Fruit fly (Drosophila melanogaster) whole organism, embryonic: ENCODE data around the gene CG17329.

Experiments used
- CG10366 ChIP-seq: fragments of 200-800 bp; sonication (Bioruptor generic); IDR thresholded peaks from 2 replicates; pipeline ENCODE4 v1.3.6; 2022; ENCODE audit warnings: missing biosample characterization, missing genetic modification characterization
- CG10543 ChIP-seq: fragments of 200-800 bp; sonication (Bioruptor generic); optimal IDR thresholded peaks from 3 replicates; lab custom pipeline; 2017; ENCODE audit warnings: missing biosample characterization, mild to moderate bottlenecking, missing genetic modification characterization, moderate library complexity
- CG10979 ChIP-seq: fragments of 200-800 bp; sonication (Bioruptor generic); optimal IDR thresholded peaks from 2 replicates; lab custom pipeline; 2018; ENCODE audit warnings: missing biosample characterization, mild to moderate bottlenecking, missing genetic modification characterization, moderate library complexity
- CG12155 ChIP-seq: fragments of 200-800 bp; sonication (Bioruptor generic); optimal IDR thresholded peaks from 3 replicates; lab custom pipeline; 2016; ENCODE audit warnings: missing biosample characterization, missing genetic modification characterization
- CG1233 ChIP-seq: fragments of 200-800 bp; sonication (Bioruptor generic); optimal IDR thresholded peaks from 4 replicates; lab custom pipeline; 2018; ENCODE audit warnings: missing biosample characterization, mild to moderate bottlenecking, missing genetic modification characterization
- CG13287 ChIP-seq: fragments of 200-800 bp; sonication (Bioruptor generic); IDR thresholded peaks from 2 replicates; pipeline ENCODE4 v1.3.6; 2022; ENCODE audit warnings: missing biosample characterization, missing genetic modification characterization; ENCODE audit not compliant: partially characterized antibody
- CG13624 ChIP-seq: fragments of 200-800 bp; sonication (Bioruptor generic); optimal IDR thresholded peaks from 2 replicates; lab custom pipeline; 2016; ENCODE audit warnings: missing biosample characterization, missing genetic modification characterization
- CG14014 ChIP-seq: fragments of 200-800 bp; sonication (Bioruptor generic); IDR thresholded peaks from 2 replicates; pipeline ENCODE4 v1.3.6; 2022; ENCODE audit warnings: missing biosample characterization, missing genetic modification characterization
- CG14710 ChIP-seq: fragments of 200-800 bp; sonication (Bioruptor generic); optimal IDR thresholded peaks from 3 replicates; lab custom pipeline; 2019; ENCODE audit warnings: missing biosample characterization, mild to moderate bottlenecking, missing genetic modification characterization, moderate library complexity
- CG14860 ChIP-seq: fragments of 200-800 bp; sonication (Bioruptor generic); IDR thresholded peaks from 3 replicates; pipeline ENCODE4 v1.3.6; 2022; ENCODE audit warnings: missing biosample characterization, missing genetic modification characterization; ENCODE audit not compliant: partially characterized antibody
- CG18011 ChIP-seq: fragments of 200-800 bp; sonication (Bioruptor generic); optimal IDR thresholded peaks from 2 replicates; lab custom pipeline; 2017; ENCODE audit warnings: missing biosample characterization, missing genetic modification characterization, mild to moderate bottlenecking, moderate library complexity, missing genotype
- CG2678 ChIP-seq: fragments of 200-800 bp; sonication (Bioruptor generic); optimal IDR thresholded peaks from 3 replicates; lab custom pipeline; 2019; ENCODE audit warnings: missing biosample characterization, mild to moderate bottlenecking, missing genetic modification characterization, moderate library complexity
- CG33557 ChIP-seq: fragments of 200-800 bp; sonication (Bioruptor generic); optimal IDR thresholded peaks from 2 replicates; lab custom pipeline; 2019; ENCODE audit warnings: missing biosample characterization, mild to moderate bottlenecking, missing genetic modification characterization, moderate library complexity
- CG34376 ChIP-seq: fragments of 200-800 bp; sonication (Bioruptor generic); optimal IDR thresholded peaks from 2 replicates; lab custom pipeline; 2018; ENCODE audit warnings: missing biosample characterization, mild to moderate bottlenecking, missing genetic modification characterization
- CG4328 ChIP-seq: fragments of 200-800 bp; sonication (Bioruptor generic); optimal IDR thresholded peaks from 3 replicates; lab custom pipeline; 2017; ENCODE audit warnings: missing biosample characterization, missing genetic modification reagents, missing genetic modification characterization
- CG4730 ChIP-seq: fragments of 200-800 bp; sonication (Bioruptor generic); IDR thresholded peaks from 2 replicates; pipeline ENCODE4 v1.3.6; 2022; ENCODE audit warnings: missing biosample characterization, missing genetic modification characterization
- CG4854 ChIP-seq: fragments of 200-800 bp; sonication (Bioruptor generic); optimal IDR thresholded peaks from 2 replicates; lab custom pipeline; 2016; ENCODE audit warnings: missing biosample characterization, missing genetic modification characterization, inconsistent platforms
- CG6272 ChIP-seq: fragments of 200-800 bp; sonication (Bioruptor generic); IDR thresholded peaks from 2 replicates; pipeline ENCODE4 v1.3.6; 2022; ENCODE audit warnings: missing biosample characterization, missing genetic modification characterization
- CG6683 ChIP-seq: fragments of 200-800 bp; sonication (Bioruptor generic); optimal IDR thresholded peaks from 2 replicates; lab custom pipeline; 2017; ENCODE audit warnings: missing biosample characterization, mild to moderate bottlenecking, missing genetic modification characterization, missing genetic modification reagents
- CG7745 ChIP-seq: fragments of 200-800 bp; sonication (Bioruptor generic); optimal IDR thresholded peaks from 2 replicates; lab custom pipeline; 2018; ENCODE audit warnings: missing biosample characterization, mild to moderate bottlenecking, missing genetic modification characterization, moderate library complexity
- CG7839 ChIP-seq: fragments of 200-800 bp; sonication (Bioruptor generic); optimal IDR thresholded peaks from 3 replicates; lab custom pipeline; 2018; ENCODE audit warnings: missing biosample characterization, mild to moderate bottlenecking, missing genetic modification characterization, moderate library complexity
- CG8290 ChIP-seq, 3 experiments: fragments of 200-800 bp; sonication (Bioruptor generic); optimal IDR thresholded peaks; 2 replicates each; lab custom pipeline; 2016 to 2019; ENCODE audit warnings: missing biosample characterization in 3 of 3, missing genetic modification characterization in 3 of 3, mild to moderate bottlenecking in 2 of 3, moderate library complexity in 1 of 3
- CG8359 ChIP-seq: fragments of 200-800 bp; sonication (Bioruptor generic); optimal IDR thresholded peaks from 2 replicates; lab custom pipeline; 2017; ENCODE audit warnings: missing biosample characterization, mild to moderate bottlenecking, missing genetic modification characterization, borderline replicate concordance
- CHES-1-like ChIP-seq: fragments of 200-800 bp; sonication (Bioruptor generic); optimal IDR thresholded peaks from 2 replicates; lab custom pipeline; 2016; ENCODE audit warnings: missing biosample characterization, missing genetic modification characterization
- CrebB ChIP-seq: fragments of 200-800 bp; sonication (Bioruptor generic); optimal IDR thresholded peaks from 3 replicates; lab custom pipeline; 2018; ENCODE audit warnings: missing biosample characterization, mild to moderate bottlenecking, missing genetic modification characterization
- D19B ChIP-seq: fragments of 200-800 bp; sonication (Bioruptor generic); optimal IDR thresholded peaks from 2 replicates; lab custom pipeline; 2017; ENCODE audit warnings: missing biosample characterization, mild to moderate bottlenecking, missing genetic modification characterization
- Dp ChIP-seq: fragments of 200-800 bp; sonication (Bioruptor generic); optimal IDR thresholded peaks from 2 replicates; lab custom pipeline; 2018; ENCODE audit warnings: missing biosample characterization, mild to moderate bottlenecking, missing genetic modification characterization, moderate library complexity
- Hmr ChIP-seq: fragments of 200-800 bp; sonication (Bioruptor generic); optimal IDR thresholded peaks from 3 replicates; lab custom pipeline; 2017; ENCODE audit warnings: mild to moderate bottlenecking, missing biosample characterization, missing genetic modification reagents, missing genetic modification characterization
- Lpt ChIP-seq: fragments of >200 bp; optimal IDR thresholded peaks from 2 replicates; lab custom pipeline; 2018; ENCODE audit warnings: missing biosample characterization, missing genetic modification characterization
- Myb ChIP-seq: fragments of 200-800 bp; sonication (Bioruptor generic); optimal IDR thresholded peaks from 2 replicates; lab custom pipeline; 2016; ENCODE audit warnings: missing biosample characterization, missing genetic modification characterization
- Nf-YC ChIP-seq: fragments of 200-800 bp; optimal IDR thresholded peaks from 3 replicates; lab custom pipeline; 2019; ENCODE audit warnings: missing biosample characterization, mild to moderate bottlenecking, missing genetic modification characterization, moderate library complexity
- Scr ChIP-seq: fragments of 200-800 bp; sonication (Bioruptor generic); IDR thresholded peaks from 2 replicates; pipeline ENCODE4 v1.3.6; 2022; ENCODE audit warnings: missing biosample characterization, missing genetic modification characterization; ENCODE audit not compliant: partially characterized antibody
- ash1 ChIP-seq: fragments of 200-800 bp; sonication (Bioruptor generic); optimal IDR thresholded peaks from 2 replicates; lab custom pipeline; 2018; ENCODE audit warnings: missing biosample characterization, mild to moderate bottlenecking, missing genetic modification characterization
- chm ChIP-seq: fragments of 200-800 bp; sonication (Bioruptor generic); IDR thresholded peaks from 2 replicates; pipeline ENCODE4 v1.3.6; 2022; ENCODE audit warnings: missing biosample characterization, missing genetic modification characterization
- ci ChIP-seq: fragments of 200-800 bp; sonication (Bioruptor generic); IDR thresholded peaks from 3 replicates; pipeline ENCODE4 v1.3.6; 2022; ENCODE audit warnings: missing biosample characterization, missing genetic modification characterization
- crol ChIP-seq: fragments of 200-800 bp; sonication (Bioruptor generic); IDR thresholded peaks from 2 replicates; pipeline ENCODE4 v1.3.6; 2022; ENCODE audit warnings: missing biosample characterization, missing genetic modification characterization
- dan ChIP-seq: fragments of 200-800 bp; sonication (Bioruptor generic); IDR thresholded peaks from 2 replicates; pipeline ENCODE4 v1.3.6; 2022; ENCODE audit warnings: missing biosample characterization, missing genetic modification characterization
- dmrt11E ChIP-seq: fragments of 200-800 bp; sonication (Bioruptor generic); optimal IDR thresholded peaks from 3 replicates; lab custom pipeline; 2018; ENCODE audit warnings: missing biosample characterization, mild to moderate bottlenecking, missing genetic modification characterization, moderate library complexity
- exex ChIP-seq: fragments of 200-800 bp; sonication (Bioruptor generic); optimal IDR thresholded peaks from 4 replicates; lab custom pipeline; 2018; ENCODE audit warnings: missing biosample characterization, mild to moderate bottlenecking, missing genetic modification characterization, moderate library complexity
- fd3F ChIP-seq: fragments of 200-800 bp; sonication (Bioruptor generic); optimal IDR thresholded peaks from 2 replicates; lab custom pipeline; 2018; ENCODE audit warnings: missing biosample characterization, mild to moderate bottlenecking, missing genetic modification characterization, moderate library complexity
- hbn ChIP-seq: fragments of 200-800 bp; sonication (Bioruptor generic); IDR thresholded peaks from 2 replicates; pipeline ENCODE4 v1.3.6; 2022; ENCODE audit warnings: missing biosample characterization, missing genetic modification characterization; ENCODE audit not compliant: partially characterized antibody
- jumu ChIP-seq: fragments of 200-800 bp; sonication (Bioruptor generic); optimal IDR thresholded peaks from 3 replicates; lab custom pipeline; 2016; ENCODE audit warnings: missing biosample characterization, missing genetic modification characterization
- kah ChIP-seq: fragments of 200-800 bp; sonication (Bioruptor generic); optimal IDR thresholded peaks from 2 replicates; lab custom pipeline; 2018; ENCODE audit warnings: missing biosample characterization, mild to moderate bottlenecking, missing genetic modification characterization
- kay ChIP-seq: fragments of 200-800 bp; sonication (Bioruptor generic); optimal IDR thresholded peaks from 2 replicates; lab custom pipeline; 2016; ENCODE audit warnings: missing biosample characterization, missing genetic modification characterization
- nerfin-1 ChIP-seq: fragments of 200-800 bp; sonication (Bioruptor generic); optimal IDR thresholded peaks from 3 replicates; lab custom pipeline; 2019; ENCODE audit warnings: missing biosample characterization, mild to moderate bottlenecking, missing genetic modification characterization, moderate library complexity
- tna ChIP-seq: fragments of 200-800 bp; sonication (Bioruptor generic); IDR thresholded peaks from 2 replicates; pipeline ENCODE4 v1.3.6; 2022; ENCODE audit warnings: missing biosample characterization, missing genetic modification characterization; ENCODE audit not compliant: partially characterized antibody
- ttk ChIP-seq: fragments of 200-800 bp; sonication (Bioruptor generic); IDR thresholded peaks from 2 replicates; pipeline ENCODE4 v2.1.2; 2022; ENCODE audit warnings: missing biosample characterization, missing genetic modification characterization
- unpg ChIP-seq: fragments of 200-800 bp; sonication (Bioruptor generic); optimal IDR thresholded peaks from 3 replicates; lab custom pipeline; 2018; ENCODE audit warnings: missing biosample characterization, mild to moderate bottlenecking, missing genetic modification characterization, moderate library complexity

The CG17329 gene

dm6 chr2L:16307026-16307703 is 16.1 kb downstream of the CG17329 start, which contains the start of the genes CG5861 and Syx5 (continued):
- TF ChIP-seq CG6683 (GFP tag; lab: Kevin White, UChicago) (no peak), crol (no peak), CG13287 (peak; percentile 96), CrebB (tag; lab: Kevin White, UChicago) (peak; percentile 50), CG33557 (GFP tag; lab: Kevin White, UChicago) (peak; percentile 59), CG34376 (GFP tag; lab: Kevin White, UChicago) (peak; percentile 75), CG1233 (GFP tag; lab: Kevin White, UChicago) (peak; percentile 29), CG4854 (GFP tag; lab: Kevin White, UChicago) (no peak), Myb (GFP tag; lab: Kevin White, UChicago) (no peak), Scr (GFP tag; lab: Robert Waterston, UW) (peak; percentile 95), CG10979 (tag; lab: Kevin White, UChicago) (peak; percentile 59), CG2678 (tag; lab: Kevin White, UChicago) (peak; percentile 74), D19B (GFP tag; lab: Kevin White, UChicago) (peak; percentile 17), CG7839 (tag; lab: Kevin White, UChicago) (no peak), chm (GFP tag; lab: Robert Waterston, UW) (no peak), tna (peak; percentile 79), CG10366 (GFP tag; lab: Robert Waterston, UW) (peak; percentile 42), CG14860 (GFP tag; lab: Robert Waterston, UW) (peak; percentile 88), Lpt (GFP tag; lab: Kevin White, UChicago) (no peak), CG18011 (GFP tag; lab: Kevin White, UChicago) (peak; percentile 57), hbn (peak; percentile 91), unpg (GFP tag; lab: Kevin White, UChicago) (peak; percentile 64), CG12155 (GFP tag; lab: Kevin White, UChicago) (peak; percentile 24), CG14014 (peak; percentile 16; the same call in 1 of the 2 replicates), ci (GFP tag; lab: Robert Waterston, UW) (no peak), exex (tag; lab: Kevin White, UChicago) (peak; percentile 63), CG10543 (GFP tag; lab: Kevin White, UChicago) (peak; percentile 75), Dp (GFP tag; lab: Kevin White, UChicago) (peak; percentile 35), CG14710 (tag; lab: Kevin White, UChicago) (peak; percentile 78), CG8290 (GFP tag; optimal IDR thresholded peaks at IDR 0.05; lab: Kevin White, UChicago) (peak; percentile 21), CG8290 (tag; optimal IDR thresholded peaks at IDR 0.05; lab: Kevin White, UChicago) (no peak), kah (GFP tag; lab: Kevin White, UChicago) (no peak), fd3F (GFP tag; lab: Kevin White, UChicago) (peak; percentile 20), dmrt11E (peak; percentile 22), ttk (GFP tag; lab: Robert Waterston, UW) (no peak), kay (peak; percentile 23), dan (no peak), Nf-YC (peak; percentile 75), CG4328 (GFP tag; lab: Kevin White, UChicago) (peak; percentile 52), Hmr (GFP tag; lab: Kevin White, UChicago) (no peak), CG4730 (GFP tag; lab: Robert Waterston, UW) (peak; percentile 54; the same call in 1 of the 2 replicates), CG7745 (tag; lab: Kevin White, UChicago) (peak; percentile 80), CG8359 (GFP tag; lab: Kevin White, UChicago) (no peak), jumu (GFP tag; lab: Kevin White, UChicago) (no peak), CG6272 (GFP tag; lab: Robert Waterston, UW) (0 out of 2 replicates have a peak, but pooled peaks have one; percentile 59), CHES-1-like (GFP tag; lab: Kevin White, UChicago) (no peak), CG13624 (GFP tag; lab: Kevin White, UChicago) (no peak), ash1 (GFP tag; lab: Kevin White, UChicago) (no peak), nerfin-1 (tag; lab: Kevin White, UChicago) (peak; percentile 40)
